Worm (Caenorhabditis elegans) whole organism, L2 larva: Measurements from ENCODE around the gene sms-2.

ENCODE experiments used
- C34F6.9 ChIP-seq: fragments of 150-350 bp; optimal IDR thresholded peaks from 2 replicates; lab custom pipeline; 2014; ENCODE audit warnings: missing biosample characterization, missing genetic modification characterization
- F13H6.1 ChIP-seq: sonication (generic microtip); optimal IDR thresholded peaks from 2 replicates; lab custom pipeline; 2016; ENCODE audit warnings: missing genetic modification characterization, missing compliant biosample characterization
- R02D3.7 ChIP-seq: fragments of 150-350 bp; optimal IDR thresholded peaks from 2 replicates; lab custom pipeline; 2014; ENCODE audit warnings: missing biosample characterization, missing genetic modification characterization
- ZK546.5 ChIP-seq: sonication (generic microtip); optimal IDR thresholded peaks from 2 replicates; lab custom pipeline; 2017; ENCODE audit warnings: missing biosample characterization, missing genetic modification characterization
- alr-1 ChIP-seq: fragments of 150-350 bp; optimal IDR thresholded peaks from 2 replicates; lab custom pipeline; 2014; ENCODE audit warnings: missing biosample characterization, missing genetic modification characterization
- aly-2 ChIP-seq: fragments of 150-350 bp; optimal IDR thresholded peaks from 2 replicates; lab custom pipeline; 2014; ENCODE audit warnings: missing biosample characterization, missing genetic modification characterization
- ama-1 ChIP-seq: fragments of 150-350 bp; optimal IDR thresholded peaks from 2 replicates; lab custom pipeline; 2018; ENCODE audit warnings: inconsistent platforms
- blmp-1 ChIP-seq: sonication (generic microtip); optimal IDR thresholded peaks from 2 replicates; lab custom pipeline; 2017; ENCODE audit warnings: missing genetic modification characterization, mild to moderate bottlenecking, missing compliant biosample characterization, antibody characterized with exemption, moderate library complexity; ENCODE audit not compliant: insufficient read depth
- ceh-16 ChIP-seq: fragments of 150-350 bp; optimal IDR thresholded peaks from 2 replicates; lab custom pipeline; 2014; ENCODE audit warnings: missing biosample characterization, missing genetic modification characterization
- crh-2 ChIP-seq: sonication (generic microtip); optimal IDR thresholded peaks from 2 replicates; lab custom pipeline; 2017; ENCODE audit warnings: missing biosample characterization, missing genetic modification characterization
- fos-1 ChIP-seq: fragments of 150-350 bp; optimal IDR thresholded peaks from 2 replicates; lab custom pipeline; 2014; ENCODE audit warnings: missing biosample characterization, missing genetic modification characterization
- gmeb-1 ChIP-seq: fragments of 150-350 bp; optimal IDR thresholded peaks from 2 replicates; lab custom pipeline; 2014; ENCODE audit warnings: missing biosample characterization, missing genetic modification characterization
- lin-13 ChIP-seq: fragments of 150-350 bp; optimal IDR thresholded peaks from 2 replicates; lab custom pipeline; 2014; ENCODE audit warnings: missing biosample characterization, missing genetic modification reagents, missing genetic modification characterization
- lsy-2 ChIP-seq, 2 experiments: fragments of 150-350 bp in 1 of 2; sonication (generic microtip) in 1 of 2; optimal IDR thresholded peaks; 2 replicates each; lab custom pipeline; 2014 to 2017; ENCODE audit warnings: missing biosample characterization in 2 of 2, missing genetic modification characterization in 2 of 2
- mdl-1 ChIP-seq, 2 experiments: fragments of 150-350 bp in 1 of 2; sonication (generic microtip) in 1 of 2; optimal IDR thresholded peaks; 2 replicates each; lab custom pipeline; 2017; ENCODE audit warnings: missing biosample characterization in 2 of 2, missing genetic modification characterization in 2 of 2
- nhr-11 ChIP-seq: fragments of 150-350 bp; optimal IDR thresholded peaks from 2 replicates; lab custom pipeline; 2014; ENCODE audit warnings: missing biosample characterization, missing genetic modification characterization
- nhr-129 ChIP-seq: fragments of 150-350 bp; optimal IDR thresholded peaks from 2 replicates; lab custom pipeline; 2014; ENCODE audit warnings: missing biosample characterization, missing genetic modification characterization
- nhr-21 ChIP-seq: fragments of 150-350 bp; optimal IDR thresholded peaks from 2 replicates; lab custom pipeline; 2014; ENCODE audit warnings: missing biosample characterization, missing genetic modification characterization
- nhr-23 ChIP-seq: fragments of 150-350 bp; optimal IDR thresholded peaks from 2 replicates; lab custom pipeline; 2014; ENCODE audit warnings: missing biosample characterization, missing genetic modification reagents, missing genetic modification characterization
- nhr-25 ChIP-seq: fragments of 150-350 bp; sonication (generic microtip); optimal IDR thresholded peaks from 3 replicates; lab custom pipeline; 2014; ENCODE audit warnings: missing biosample characterization, missing genetic modification characterization
- nhr-77 ChIP-seq: fragments of 150-350 bp; optimal IDR thresholded peaks from 2 replicates; lab custom pipeline; 2014; ENCODE audit warnings: missing biosample characterization, missing genetic modification characterization
- sem-4 ChIP-seq: fragments of 150-350 bp; optimal IDR thresholded peaks from 2 replicates; lab custom pipeline; 2014; ENCODE audit warnings: missing biosample characterization, missing genetic modification reagents, missing genetic modification characterization
- skn-1 ChIP-seq: sonication (generic microtip); optimal IDR thresholded peaks from 2 replicates; lab custom pipeline; 2017; ENCODE audit warnings: missing biosample characterization, missing genetic modification characterization
- sma-3 ChIP-seq: sonication (generic microtip); optimal IDR thresholded peaks from 2 replicates; lab custom pipeline; 2016; ENCODE audit warnings: missing genetic modification reagents, missing genetic modification characterization, missing compliant biosample characterization
- sma-9 ChIP-seq, 2 experiments: fragments of 150-350 bp in 1 of 2; sonication (generic microtip) in 1 of 2; optimal IDR thresholded peaks; 2 replicates each; lab custom pipeline; 2014 to 2016; ENCODE audit warnings: missing genetic modification characterization in 2 of 2, mild to moderate bottlenecking in 1 of 2, missing biosample characterization in 1 of 2, missing compliant biosample characterization in 1 of 2, missing genetic modification reagents in 1 of 2, moderate library complexity in 1 of 2
- snpc-4 ChIP-seq: fragments of 150-350 bp; optimal IDR thresholded peaks from 2 replicates; lab custom pipeline; 2014; ENCODE audit warnings: missing biosample characterization, missing genetic modification characterization
- unc-55 ChIP-seq: fragments of 150-350 bp; sonication (generic microtip); optimal IDR thresholded peaks from 3 replicates; lab custom pipeline; 2014; ENCODE audit warnings: missing biosample characterization, missing genetic modification reagents, missing genetic modification characterization
- unc-62 ChIP-seq: fragments of 150-350 bp; optimal IDR thresholded peaks from 2 replicates; lab custom pipeline; 2014; ENCODE audit warnings: missing biosample characterization, missing genetic modification reagents, missing genetic modification characterization
- zag-1 ChIP-seq: fragments of 150-350 bp; optimal IDR thresholded peaks from 2 replicates; lab custom pipeline; 2014; ENCODE audit warnings: missing biosample characterization, missing genetic modification characterization
- ztf-1 ChIP-seq: fragments of 200-800 bp; sonication (Bioruptor generic); conservative IDR thresholded peaks from 2 replicates; pipeline ENCODE4 v1.3.6; 2022; ENCODE audit warnings: missing genetic modification characterization, missing compliant biosample characterization
- ztf-11 ChIP-seq: sonication (generic microtip); optimal IDR thresholded peaks from 2 replicates; lab custom pipeline; 2017; ENCODE audit warnings: missing biosample characterization, missing genetic modification characterization

Gene sms-2

DNA sequence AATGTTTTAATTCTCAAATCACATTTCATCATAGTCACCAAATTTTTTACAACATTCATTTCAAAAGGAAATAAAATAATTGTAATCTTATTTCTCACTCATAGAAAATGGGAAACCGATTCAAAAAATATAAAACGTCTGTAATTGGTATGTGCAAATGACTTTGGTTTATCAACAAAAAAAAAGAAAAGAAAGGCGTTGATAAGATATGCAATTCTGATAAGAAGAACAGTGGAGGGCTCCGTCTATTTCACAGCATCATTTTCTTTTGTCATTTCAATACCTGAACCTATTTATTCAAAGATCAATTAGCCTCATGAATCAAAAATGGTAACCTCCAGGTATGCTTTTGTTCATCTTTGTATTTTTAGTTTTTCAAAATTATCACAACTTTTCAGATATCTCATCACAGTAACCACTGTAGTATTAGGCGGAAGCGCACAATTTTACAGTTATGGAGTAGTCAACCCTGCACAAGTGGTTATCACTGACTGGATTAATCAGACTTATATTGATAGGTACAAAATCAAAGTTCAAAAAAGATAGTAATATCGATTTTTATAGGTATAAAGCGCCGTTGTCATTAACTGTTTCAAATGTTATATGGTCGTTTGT, 10.3 kb downstream of the sms-2 start, which contains the start of gene F53H8.3:
Gene F53H8.3, plus strand, starts transcription at position 275 of the 615 bp plus-strand sequence.
- no peak for TF ChIP-seq ama-1 (lab: Kevin White, UChicago)
- TF ChIP-seq R02D3.7 (tag; lab: Kevin White, UChicago): no peak
- TF ChIP-seq fos-1 (tag; lab: Kevin White, UChicago): peak; percentile 75

DNA sequence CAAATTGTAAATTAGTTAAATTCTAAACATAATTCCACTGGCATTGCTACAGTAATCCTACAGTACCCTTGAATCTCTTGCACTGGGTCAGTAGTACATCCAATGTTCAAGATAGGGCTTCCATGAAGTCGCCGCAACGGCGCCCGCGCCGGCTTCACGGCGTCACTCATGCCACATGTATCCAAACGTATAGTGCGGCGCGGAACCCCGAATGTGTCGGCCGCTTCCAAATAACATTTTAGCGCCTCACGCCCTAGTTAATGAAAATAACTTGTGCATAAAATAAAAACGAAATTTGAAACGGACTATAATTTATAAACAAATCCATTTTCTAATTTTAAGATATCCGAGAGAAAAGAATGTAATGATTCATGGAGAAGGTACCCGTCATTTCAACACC, 12.7 kb downstream of the sms-2 start:
- TF ChIP-seq snpc-4 (peak; percentile 73), R02D3.7 (tag; lab: Kevin White, UChicago) (no peak), aly-2 (tag; lab: Kevin White, UChicago) (no peak)

DNA sequence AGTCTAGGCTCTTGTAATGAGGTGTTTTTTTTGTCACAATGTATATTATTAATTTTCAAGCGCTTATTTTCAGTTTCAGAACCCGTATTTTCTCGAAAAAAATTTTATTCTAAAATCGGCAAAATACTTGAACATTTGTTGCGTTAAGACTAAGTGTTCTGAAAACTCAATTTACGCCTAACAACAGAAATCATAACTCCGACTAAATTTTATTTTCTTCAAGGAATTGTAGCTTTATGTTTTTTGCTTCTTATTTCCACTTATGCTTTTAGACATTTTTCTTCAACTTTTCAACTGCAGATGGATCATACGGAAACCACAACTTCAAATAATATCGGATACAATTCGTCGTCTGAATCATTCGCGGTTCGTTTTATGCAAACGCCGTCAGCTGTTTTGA, 15.2 kb downstream of the sms-2 start, which contains the start of gene F35H12.1:
Gene F35H12.1, plus strand, starts transcription at position 301 of the 400 bp plus-strand sequence.
- TF ChIP-seq sem-4 (tag; lab: Kevin White, UChicago) (no peak), nhr-129 (tag; lab: Kevin White, UChicago) (no peak), nhr-23 (tag; lab: Kevin White, UChicago) (no peak), alr-1 (tag; lab: Kevin White, UChicago) (no peak), nhr-77 (tag; lab: Kevin White, UChicago) (no peak), unc-62 (GFP tag; lab: Kevin White, UChicago) (no peak), ama-1 (lab: Kevin White, UChicago) (no peak), unc-55 (no peak), nhr-11 (tag; lab: Kevin White, UChicago) (no peak), lin-13 (GFP tag; lab: Kevin White, UChicago) (no peak)

DNA sequence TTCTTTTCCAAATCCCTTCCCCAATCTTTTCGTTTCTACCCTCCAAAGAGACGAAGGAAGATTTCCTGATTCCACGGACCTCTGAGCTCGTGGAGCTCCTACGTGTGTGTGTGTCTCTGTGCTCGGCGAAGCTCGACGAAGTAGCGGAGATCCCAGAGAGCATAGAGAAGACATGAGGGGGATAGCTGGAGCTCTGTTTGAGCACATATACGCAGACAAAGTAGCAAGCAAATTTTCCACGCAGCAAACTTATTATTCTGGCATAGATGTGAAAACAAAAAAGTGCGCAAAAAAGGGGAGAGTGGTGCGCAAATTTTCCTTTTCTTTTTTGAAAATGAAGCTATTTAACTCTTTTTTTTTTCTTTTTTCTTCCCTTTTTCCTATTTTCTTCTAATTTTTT, 15.8 kb downstream of the sms-2 start:
- TF ChIP-seq lsy-2 (tag; optimal IDR thresholded peaks at IDR 0.05; lab: Kevin White, UChicago): peak in 1 of 2 experiments; percentile 40
- no peak for TF ChIP-seq aly-2 (tag; lab: Kevin White, UChicago)
- TF ChIP-seq C34F6.9: peak; percentile 43
- TF ChIP-seq crh-2: peak; percentile 51
- TF ChIP-seq alr-1 (tag; lab: Kevin White, UChicago): no peak
- TF ChIP-seq mdl-1 (tag; optimal IDR thresholded peaks at IDR 0.05; lab: Kevin White, UChicago): peak in 1 of 2 experiments; percentile 57
- TF ChIP-seq gmeb-1 (tag; lab: Kevin White, UChicago): no peak
- TF ChIP-seq F13H6.1 (tag; lab: Kevin White, UChicago): no peak
- TF ChIP-seq ceh-16 (tag; lab: Kevin White, UChicago): no peak
- TF ChIP-seq nhr-23 (tag; lab: Kevin White, UChicago): no peak
- TF ChIP-seq nhr-129 (tag; lab: Kevin White, UChicago): peak; percentile 54
- peak; percentile 72 for TF ChIP-seq unc-55
- TF ChIP-seq zag-1: peak; percentile 52
- no peak for TF ChIP-seq blmp-1 (tag; lab: Kevin White, UChicago)
- no peak for TF ChIP-seq fos-1 (tag; lab: Kevin White, UChicago)
- no peak for TF ChIP-seq lin-13 (GFP tag; lab: Kevin White, UChicago)
- no peak for TF ChIP-seq ztf-1
- no peak for TF ChIP-seq ZK546.5

DNA sequence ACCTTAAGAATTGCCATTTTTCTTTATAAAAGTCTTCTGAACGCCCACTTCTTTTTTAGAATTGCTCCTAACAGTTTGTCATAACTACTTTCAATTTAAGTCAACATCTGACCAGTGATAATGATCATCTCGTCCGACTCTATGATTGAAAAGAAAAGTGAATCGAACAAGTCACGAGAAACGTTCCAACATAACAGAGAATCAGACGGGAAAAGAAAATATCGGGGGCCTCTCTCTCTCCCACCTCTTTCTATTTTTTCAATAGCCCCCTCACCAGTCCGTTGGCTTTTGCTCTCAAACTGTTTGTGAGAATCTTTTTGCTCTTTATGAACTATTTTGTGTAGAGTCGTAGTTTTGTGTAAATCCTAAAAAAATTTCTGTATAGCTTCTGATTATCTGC, 21.1 kb downstream of the sms-2 start:
- TF ChIP-seq sma-9 (GFP tag; optimal IDR thresholded peaks at IDR 0.05; lab: Kevin White, UChicago) (peak; percentile 8), sma-9 (tag; optimal IDR thresholded peaks at IDR 0.05; lab: Kevin White, UChicago) (no peak), sma-3 (no peak), blmp-1 (tag; lab: Kevin White, UChicago) (peak; percentile 51), nhr-129 (tag; lab: Kevin White, UChicago) (peak; percentile 7)
- TF ChIP-seq, all 48 proteins: peak for 3

DNA sequence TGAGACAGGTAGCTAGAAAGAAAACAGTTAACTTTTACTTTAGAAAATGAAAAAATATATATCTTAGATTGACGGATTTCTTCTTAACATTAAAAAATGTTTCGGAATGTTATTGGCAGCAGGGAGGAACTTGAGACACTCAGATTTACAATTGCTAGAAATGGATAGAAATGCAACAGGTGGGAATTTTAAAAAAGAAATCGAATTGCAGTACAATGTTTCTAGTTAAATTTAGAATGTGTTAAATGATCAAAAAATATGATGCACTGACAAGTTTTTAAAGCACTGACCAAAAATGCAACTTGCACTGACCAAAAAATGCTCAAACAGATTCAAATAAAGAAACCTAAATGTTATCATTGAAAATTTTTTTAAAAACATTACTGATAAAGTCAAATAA, 22.6 kb downstream of the sms-2 start:
- TF ChIP-seq ZK546.5 (no peak), skn-1 (tag; lab: Kevin White, UChicago) (no peak), blmp-1 (tag; lab: Kevin White, UChicago) (no peak), sma-9 (GFP tag; optimal IDR thresholded peaks at IDR 0.05; lab: Kevin White, UChicago) (no peak), sma-9 (tag; optimal IDR thresholded peaks at IDR 0.05; lab: Kevin White, UChicago) (no peak), nhr-25 (tag; lab: Kevin White, UChicago) (no peak), ceh-16 (tag; lab: Kevin White, UChicago) (no peak), ztf-11 (tag; lab: Kevin White, UChicago) (no peak), nhr-21 (tag; lab: Kevin White, UChicago) (no peak)
